Fruit fly (Drosophila melanogaster) Kc167 (cell line): ENCODE results near the gene Msh6.

Source experiments
- h ChIP-seq: fragments of >200 bp; optimal IDR thresholded peaks from 3 replicates; lab custom pipeline; 2018; ENCODE audit warnings: missing external identifiers
- psq ChIP-seq: fragments of >200 bp; optimal IDR thresholded peaks from 2 replicates; lab custom pipeline; 2017; ENCODE audit warnings: missing external identifiers

DNA sequence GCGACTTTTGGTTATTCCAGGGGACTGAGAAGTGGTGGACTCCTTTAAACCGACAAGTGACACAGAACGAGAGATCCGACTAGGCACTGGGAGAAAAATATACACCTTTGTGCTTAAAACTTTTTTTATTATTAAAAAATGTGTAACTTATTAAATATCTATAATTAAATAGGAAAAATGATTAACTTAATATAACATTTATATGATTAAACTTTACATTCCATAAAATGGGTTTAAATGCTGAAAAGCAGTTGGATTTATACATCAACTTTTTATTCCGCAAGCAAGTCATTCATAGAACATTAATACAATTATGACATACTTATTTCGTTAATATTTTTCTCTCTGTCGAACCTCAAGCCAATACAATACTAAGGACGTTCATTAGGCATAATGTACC is 15.7 kb upstream of the Msh6 start:
- TF ChIP-seq psq (lab: Kevin White, UChicago) (no peak), h (no peak)
